Fruit fly (Drosophila melanogaster) whole organism, embryonic: ENCODE data around the gene CG10300.

Experiments
- CG11456 ChIP-seq: fragments of 200-800 bp; sonication (Bioruptor generic); IDR thresholded peaks from 3 replicates; pipeline ENCODE4 v1.3.6; 2022; ENCODE audit warnings: missing biosample characterization, missing genetic modification characterization
- CG11723 ChIP-seq: fragments of 200-800 bp; sonication (Bioruptor generic); optimal IDR thresholded peaks from 2 replicates; lab custom pipeline; 2017; ENCODE audit warnings: missing biosample characterization, mild to moderate bottlenecking, missing genetic modification characterization
- CG12299 ChIP-seq: fragments of 200-800 bp; sonication (Bioruptor generic); optimal IDR thresholded peaks from 2 replicates; lab custom pipeline; 2018; ENCODE audit warnings: missing biosample characterization, mild to moderate bottlenecking, missing genetic modification characterization
- CG14965 ChIP-seq: fragments of 200-800 bp; sonication (Bioruptor generic); optimal IDR thresholded peaks from 2 replicates; lab custom pipeline; 2016; ENCODE audit warnings: missing biosample characterization, missing genetic modification characterization, borderline replicate concordance
- CG15479 ChIP-seq: fragments of 200-800 bp; sonication (Bioruptor generic); optimal IDR thresholded peaks from 3 replicates; lab custom pipeline; 2019; ENCODE audit warnings: missing biosample characterization, mild to moderate bottlenecking, missing genetic modification characterization, moderate library complexity
- CG17359 ChIP-seq: fragments of 200-800 bp; sonication (Bioruptor generic); optimal IDR thresholded peaks from 3 replicates; lab custom pipeline; 2018; ENCODE audit warnings: missing biosample characterization, mild to moderate bottlenecking, missing genetic modification characterization, moderate library complexity
- CG17385 ChIP-seq: fragments of 200-800 bp; sonication (Bioruptor generic); optimal IDR thresholded peaks from 3 replicates; lab custom pipeline; 2018; ENCODE audit warnings: missing biosample characterization, mild to moderate bottlenecking, missing genetic modification characterization
- CG17802 ChIP-seq: fragments of 200-800 bp; sonication (Bioruptor generic); optimal IDR thresholded peaks from 2 replicates; lab custom pipeline; 2018; ENCODE audit warnings: missing biosample characterization, mild to moderate bottlenecking, missing genetic modification characterization, moderate library complexity
- CG1832 ChIP-seq: fragments of 200-800 bp; sonication (Bioruptor generic); optimal IDR thresholded peaks from 2 replicates; lab custom pipeline; 2017; ENCODE audit warnings: missing biosample characterization, mild to moderate bottlenecking, missing genetic modification characterization, inconsistent platforms
- CG2199 ChIP-seq: fragments of 200-800 bp; sonication (Bioruptor generic); IDR thresholded peaks from 3 replicates; pipeline ENCODE4 v1.3.6; 2022; ENCODE audit warnings: missing biosample characterization, missing genetic modification characterization
- CG2889 ChIP-seq: fragments of 200-800 bp; sonication (Bioruptor generic); IDR thresholded peaks from 3 replicates; pipeline ENCODE4 v1.3.6; 2022; ENCODE audit warnings: missing biosample characterization, missing genetic modification characterization
- CG31224 ChIP-seq: fragments of 200-800 bp; sonication (Bioruptor generic); IDR thresholded peaks from 2 replicates; pipeline ENCODE4 v1.3.6; 2022; ENCODE audit warnings: missing biosample characterization, missing genetic modification characterization
- CG32767 ChIP-seq: fragments of 200-800 bp; sonication (Bioruptor generic); IDR thresholded peaks from 2 replicates; pipeline ENCODE4 v1.3.6; 2022; ENCODE audit warnings: missing biosample characterization, missing genetic modification characterization
- CG6854 ChIP-seq: fragments of 200-800 bp; sonication (Bioruptor generic); optimal IDR thresholded peaks from 3 replicates; lab custom pipeline; 2017; ENCODE audit warnings: missing biosample characterization, mild to moderate bottlenecking, missing genetic modification characterization
- CG8388 ChIP-seq: fragments of 200-800 bp; sonication (Bioruptor generic); optimal IDR thresholded peaks from 2 replicates; lab custom pipeline; 2019; ENCODE audit warnings: missing biosample characterization, mild to moderate bottlenecking, missing genetic modification characterization, moderate library complexity
- CG9437 ChIP-seq: fragments of 200-800 bp; sonication (Bioruptor generic); optimal IDR thresholded peaks from 2 replicates; lab custom pipeline; 2018; ENCODE audit warnings: missing biosample characterization, mild to moderate bottlenecking, missing genetic modification characterization
- CG9817 ChIP-seq: fragments of 200-800 bp; sonication (Bioruptor generic); optimal IDR thresholded peaks from 2 replicates; lab custom pipeline; 2018; ENCODE audit warnings: missing biosample characterization, mild to moderate bottlenecking, missing genetic modification characterization, moderate library complexity
- CHES-1-like ChIP-seq: fragments of 200-800 bp; sonication (Bioruptor generic); optimal IDR thresholded peaks from 2 replicates; lab custom pipeline; 2016; ENCODE audit warnings: missing biosample characterization, missing genetic modification characterization
- CrebB ChIP-seq: fragments of 200-800 bp; sonication (Bioruptor generic); optimal IDR thresholded peaks from 3 replicates; lab custom pipeline; 2018; ENCODE audit warnings: missing biosample characterization, mild to moderate bottlenecking, missing genetic modification characterization
- D19A ChIP-seq: fragments of 200-800 bp; optimal IDR thresholded peaks from 3 replicates; lab custom pipeline; 2019; ENCODE audit warnings: missing biosample characterization, mild to moderate bottlenecking, missing genetic modification characterization, moderate library complexity
- Ets65A ChIP-seq: fragments of 200-800 bp; sonication (Bioruptor generic); peaks from one replicate; lab custom pipeline; 2016; ENCODE audit warnings: missing biosample characterization, missing genetic modification characterization
- GATAe ChIP-seq: fragments of 200-800 bp; sonication (Bioruptor generic); conservative IDR thresholded peaks from 2 replicates; pipeline ENCODE4 v1.3.6; 2022; ENCODE audit warnings: missing biosample characterization, missing genetic modification characterization
- Gug ChIP-seq: fragments of 200-800 bp; sonication (Bioruptor generic); IDR thresholded peaks from 4 replicates; pipeline ENCODE4 v1.3.6; 2022; ENCODE audit warnings: missing biosample characterization, missing genetic modification characterization
- H2.0 ChIP-seq: fragments of 200-800 bp; sonication (Bioruptor generic); IDR thresholded peaks from 2 replicates; pipeline ENCODE4 v1.3.6; 2022; ENCODE audit warnings: missing biosample characterization, missing genetic modification characterization
- Hr78 ChIP-seq, 2 experiments: fragments of 200-800 bp in 1 of 2; fragments of >200 bp in 1 of 2; sonication (Bioruptor generic) in 1 of 2; optimal IDR thresholded peaks; 2 replicates each; lab custom pipeline; 2017 to 2019; ENCODE audit warnings: missing biosample characterization in 2 of 2, missing genetic modification characterization in 2 of 2, mild to moderate bottlenecking in 1 of 2, moderate library complexity in 1 of 2
- Med ChIP-seq: fragments of 200-800 bp; sonication (Bioruptor generic); peaks from one replicate; lab custom pipeline; 2016; ENCODE audit warnings: missing biosample characterization, missing genetic modification characterization, mild to moderate bottlenecking, inconsistent platforms, moderate library complexity
- Oli ChIP-seq: fragments of 200-800 bp; sonication (Bioruptor generic); optimal IDR thresholded peaks from 2 replicates; lab custom pipeline; 2018; ENCODE audit warnings: missing biosample characterization, mild to moderate bottlenecking, missing genetic modification characterization, moderate library complexity
- Pdp1 ChIP-seq, 2 experiments: fragments of 200-800 bp; sonication (Bioruptor generic); optimal IDR thresholded peaks; 3 replicates each; lab custom pipeline; 2016; ENCODE audit warnings: missing biosample characterization in 2 of 2, missing genetic modification characterization in 2 of 2, mild to moderate bottlenecking in 1 of 2, moderate library complexity in 1 of 2
- TFAM ChIP-seq: fragments of 200-800 bp; sonication (Bioruptor generic); optimal IDR thresholded peaks from 2 replicates; lab custom pipeline; 2017; ENCODE audit warnings: missing biosample characterization, missing genetic modification characterization, inconsistent platforms
- bsh ChIP-seq, 2 experiments: fragments of 200-800 bp; sonication (Bioruptor generic); optimal IDR thresholded peaks; 2 replicates each; lab custom pipeline; 2017 to 2018; ENCODE audit warnings: mild to moderate bottlenecking in 2 of 2, missing biosample characterization in 2 of 2, missing genetic modification characterization in 2 of 2, moderate library complexity in 1 of 2
- chinmo ChIP-seq: fragments of 200-800 bp; sonication (Bioruptor generic); IDR thresholded peaks from 4 replicates; pipeline ENCODE4 v1.3.6; 2022; ENCODE audit warnings: missing biosample characterization, missing genetic modification characterization; ENCODE audit not compliant: partially characterized antibody
- exex ChIP-seq: fragments of 200-800 bp; sonication (Bioruptor generic); optimal IDR thresholded peaks from 4 replicates; lab custom pipeline; 2018; ENCODE audit warnings: missing biosample characterization, mild to moderate bottlenecking, missing genetic modification characterization, moderate library complexity
- fru ChIP-seq: fragments of >200 bp; optimal IDR thresholded peaks from 2 replicates; lab custom pipeline; 2017
- gce ChIP-seq: fragments of 200-800 bp; sonication (Bioruptor generic); IDR thresholded peaks from 3 replicates; pipeline ENCODE4 v1.3.6; 2022; ENCODE audit warnings: missing biosample characterization, missing genetic modification characterization
- gcm2 ChIP-seq: fragments of 200-800 bp; sonication (Bioruptor generic); optimal IDR thresholded peaks from 2 replicates; lab custom pipeline; 2016; ENCODE audit warnings: missing biosample characterization, missing genetic modification characterization
- grn ChIP-seq: fragments of 200-800 bp; sonication (Bioruptor generic); optimal IDR thresholded peaks from 3 replicates; lab custom pipeline; 2017; ENCODE audit warnings: missing biosample characterization, missing genetic modification characterization
- lilli ChIP-seq: fragments of 200-800 bp; sonication (Bioruptor generic); optimal IDR thresholded peaks from 3 replicates; lab custom pipeline; 2016; ENCODE audit warnings: missing biosample characterization, missing genetic modification characterization
- mld ChIP-seq: fragments of 200-800 bp; sonication (Bioruptor generic); IDR thresholded peaks from 3 replicates; pipeline ENCODE4 v1.3.6; 2022; ENCODE audit warnings: missing biosample characterization, missing genetic modification characterization; ENCODE audit not compliant: partially characterized antibody
- oc ChIP-seq: fragments of 200-800 bp; sonication (Bioruptor generic); optimal IDR thresholded peaks from 2 replicates; lab custom pipeline; 2018; ENCODE audit warnings: missing biosample characterization, mild to moderate bottlenecking, missing genetic modification characterization, moderate library complexity
- sens ChIP-seq: fragments of 200-800 bp; sonication (Bioruptor generic); peaks from one replicate; lab custom pipeline; 2016; ENCODE audit warnings: missing biosample characterization, missing genetic modification characterization
- z ChIP-seq: fragments of 200-800 bp; sonication (Bioruptor generic); IDR thresholded peaks from 3 replicates; pipeline ENCODE4 v1.3.6; 2022; ENCODE audit warnings: missing biosample characterization, missing genetic modification characterization
- zen2 ChIP-seq: fragments of 200-800 bp; sonication (Bioruptor generic); IDR thresholded peaks from 3 replicates; pipeline ENCODE4 v1.3.6; 2022; ENCODE audit warnings: missing biosample characterization, missing genetic modification characterization; ENCODE audit not compliant: partially characterized antibody

Gene CG10300

DNA sequence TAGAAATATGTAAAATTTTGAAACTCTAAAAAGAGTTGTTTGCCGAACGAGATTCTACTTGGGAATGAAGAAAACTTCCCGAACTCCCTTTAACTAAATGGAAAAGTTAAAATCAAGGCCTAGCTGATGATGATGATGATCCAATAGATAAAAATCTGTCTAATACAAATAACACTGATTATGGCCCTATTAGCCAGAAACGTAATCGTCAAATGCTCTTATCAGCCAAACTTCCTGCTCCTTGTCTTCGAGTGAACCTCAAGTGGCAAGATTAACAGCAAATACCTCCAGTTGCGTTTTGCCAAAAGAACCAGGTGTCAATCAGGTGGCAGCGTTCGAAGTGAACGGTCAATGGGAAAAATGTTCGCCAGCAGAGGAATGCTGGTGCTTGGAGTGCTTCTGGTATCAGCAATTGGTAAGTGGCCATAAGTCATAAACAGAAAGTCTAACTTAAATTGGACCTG lies 11.0 kb upstream of the CG10300 start, which contains the start of the genes CG31468 and Gba1a (continued):
- TF ChIP-seq chinmo (no peak), exex (tag; lab: Kevin White, UChicago) (peak; percentile 72), CG6854 (GFP tag; lab: Kevin White, UChicago) (no peak), CG9817 (no peak), CHES-1-like (GFP tag; lab: Kevin White, UChicago) (no peak)

DNA sequence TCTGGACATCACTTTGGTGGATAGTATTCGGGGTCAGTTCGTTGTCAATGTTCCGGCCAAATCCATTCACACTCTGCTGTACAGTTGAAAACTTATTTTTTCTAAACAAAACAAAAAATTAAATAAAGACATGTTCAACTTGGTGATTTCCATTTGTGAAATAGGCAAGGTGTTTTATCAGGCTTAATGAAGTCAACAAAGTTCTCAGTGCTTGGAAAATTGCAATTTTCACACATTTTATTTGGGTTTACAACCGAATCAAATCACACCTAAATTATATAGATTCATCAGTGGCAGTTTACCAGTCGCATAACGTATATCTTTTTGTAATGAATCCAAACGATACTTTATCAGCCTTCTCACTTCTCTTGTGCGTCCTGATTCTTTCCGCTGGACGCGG lies 8.9 kb upstream of the CG10300 start, which contains the start of gene Qsox4:
Qsox4 (plus strand) TSS at position 301 of the 400 bp plus-strand sequence.
- TF ChIP-seq TFAM (GFP tag; lab: Kevin White, UChicago) (no peak), lilli (GFP tag; lab: Kevin White, UChicago) (no peak), CG11723 (GFP tag; lab: Kevin White, UChicago) (no peak), GATAe (GFP tag; lab: Robert Waterston, UW) (no peak), Oli (tag; lab: Kevin White, UChicago) (no peak), mld (GFP tag; lab: Robert Waterston, UW) (no peak), gce (GFP tag; lab: Robert Waterston, UW) (no peak)

- TF ChIP-seq exex (tag; lab: Kevin White, UChicago) (no peak), CG9437 (GFP tag; lab: Kevin White, UChicago) (no peak), Gug (GFP tag; lab: Robert Waterston, UW) (no peak), bsh (GFP tag; optimal IDR thresholded peaks at IDR 0.05; lab: Kevin White, UChicago) (no peak), H2.0 (no peak), Ets65A (GFP tag; lab: Kevin White, UChicago) (peak; percentile 68), CG12299 (no peak), grn (GFP tag; lab: Kevin White, UChicago) (peak; percentile 63), CG15479 (GFP tag; lab: Kevin White, UChicago) (peak; percentile 49), CG17802 (tag; lab: Kevin White, UChicago) (peak; percentile 75), CG31224 (GFP tag; lab: Robert Waterston, UW) (no peak), CG8388 (GFP tag; lab: Kevin White, UChicago) (no peak), CG2889 (GFP tag; lab: Robert Waterston, UW) (no peak), fru (lab: Kevin White, UChicago) (no peak), CrebB (tag; lab: Kevin White, UChicago) (no peak), CG32767 (no peak), Pdp1 (GFP tag; optimal IDR thresholded peaks at IDR 0.05; lab: Kevin White, UChicago) (peak in 1 of 2 experiments; percentile 84), Hr78 (GFP tag; optimal IDR thresholded peaks at IDR 0.05; lab: Kevin White, UChicago) (peak in 1 of 2 experiments; percentile 68), CG17359 (peak; percentile 3), CG1832 (no peak), oc (tag; lab: Kevin White, UChicago) (no peak), Med (GFP tag; lab: Kevin White, UChicago) (peak; percentile 63), CG11456 (GFP tag; lab: Robert Waterston, UW) (no peak), D19A (tag; lab: Kevin White, UChicago) (peak; percentile 38), CG17385 (GFP tag; lab: Kevin White, UChicago) (no peak), CG2199 (GFP tag; lab: Robert Waterston, UW) (0 out of 3 replicates have a peak, but pooled peaks have one; percentile 61), gcm2 (GFP tag; lab: Kevin White, UChicago) (no peak), zen2 (GFP tag; lab: Robert Waterston, UW) (0 out of 3 replicates have a peak, but pooled peaks have one; percentile 12), CG14965 (no peak), z (peak; percentile 89), sens (GFP tag; lab: Kevin White, UChicago) (peak; percentile 81)
Observed at dm6 chr3R:23704383-23705033, 6.8 kb upstream of the CG10300 start, which contains the start of gene Gba1b. Gene Gba1b, plus strand, starts transcription at chr3R:23704804.
